Fruit fly (Drosophila melanogaster) whole organism, embryonic: ENCODE data around the gene CG14830.
A peak's percentile ranks its signal among the peaks of the same experiment; 100 is the strongest.

ENCODE experiments used
- Antp ChIP-seq: fragments of 200-800 bp; sonication (Bioruptor generic); optimal IDR thresholded peaks from 3 replicates; lab custom pipeline; 2016; ENCODE audit warnings: missing biosample characterization, missing genetic modification characterization
- Bdp1 ChIP-seq: fragments of 200-800 bp; sonication (Bioruptor generic); optimal IDR thresholded peaks from 3 replicates; lab custom pipeline; 2016; ENCODE audit warnings: missing biosample characterization, missing genetic modification characterization
- Bteb2 ChIP-seq: fragments of 200-800 bp; sonication (Bioruptor generic); optimal IDR thresholded peaks from 2 replicates; lab custom pipeline; 2016; ENCODE audit warnings: missing biosample characterization, missing genetic modification characterization
- CG10979 ChIP-seq: fragments of 200-800 bp; sonication (Bioruptor generic); optimal IDR thresholded peaks from 2 replicates; lab custom pipeline; 2018; ENCODE audit warnings: missing biosample characterization, mild to moderate bottlenecking, missing genetic modification characterization, moderate library complexity
- CG12104 ChIP-seq: fragments of 200-800 bp; sonication (Bioruptor generic); optimal IDR thresholded peaks from 3 replicates; lab custom pipeline; 2016; ENCODE audit warnings: missing biosample characterization, missing genetic modification characterization
- CG13296 ChIP-seq: fragments of 200-800 bp; sonication (Bioruptor generic); optimal IDR thresholded peaks from 3 replicates; lab custom pipeline; 2018; ENCODE audit warnings: missing biosample characterization, mild to moderate bottlenecking, missing genetic modification characterization
- CG15696 ChIP-seq: fragments of 200-800 bp; sonication (Bioruptor generic); optimal IDR thresholded peaks from 2 replicates; lab custom pipeline; 2019; ENCODE audit warnings: missing biosample characterization, mild to moderate bottlenecking, missing genetic modification characterization, moderate library complexity
- CG17361 ChIP-seq: fragments of 200-800 bp; sonication (Bioruptor generic); IDR thresholded peaks from 3 replicates; pipeline ENCODE4 v1.3.6; 2022; ENCODE audit warnings: missing biosample characterization, missing genetic modification characterization
- CG18619 ChIP-seq: fragments of 200-800 bp; sonication (Bioruptor generic); optimal IDR thresholded peaks from 3 replicates; lab custom pipeline; 2017; ENCODE audit warnings: missing biosample characterization, mild to moderate bottlenecking, missing genetic modification characterization
- CG2116 ChIP-seq: fragments of 200-800 bp; sonication (Bioruptor generic); optimal IDR thresholded peaks from 3 replicates; lab custom pipeline; 2018; ENCODE audit warnings: missing biosample characterization, mild to moderate bottlenecking, missing genetic modification characterization
- CG2889 ChIP-seq: fragments of 200-800 bp; sonication (Bioruptor generic); IDR thresholded peaks from 3 replicates; pipeline ENCODE4 v1.3.6; 2022; ENCODE audit warnings: missing biosample characterization, missing genetic modification characterization
- CG31224 ChIP-seq: fragments of 200-800 bp; sonication (Bioruptor generic); IDR thresholded peaks from 2 replicates; pipeline ENCODE4 v1.3.6; 2022; ENCODE audit warnings: missing biosample characterization, missing genetic modification characterization
- CG34422 ChIP-seq: fragments of 200-800 bp; sonication (Bioruptor generic); IDR thresholded peaks from 3 replicates; pipeline ENCODE4 v1.3.6; 2022; ENCODE audit warnings: missing biosample characterization, missing genetic modification characterization
- CG4424 ChIP-seq: fragments of 200-800 bp; sonication (Bioruptor generic); optimal IDR thresholded peaks from 3 replicates; lab custom pipeline; 2016; ENCODE audit warnings: missing biosample characterization, missing genetic modification characterization
- CG5245 ChIP-seq: fragments of 200-800 bp; sonication (Bioruptor generic); optimal IDR thresholded peaks from 3 replicates; lab custom pipeline; 2016; ENCODE audit warnings: missing biosample characterization, missing genetic modification characterization
- CG9876 ChIP-seq: fragments of 200-800 bp; sonication (Bioruptor generic); optimal IDR thresholded peaks from 2 replicates; lab custom pipeline; 2016; ENCODE audit warnings: missing biosample characterization, missing genetic modification characterization
- CHES-1-like ChIP-seq: fragments of 200-800 bp; sonication (Bioruptor generic); optimal IDR thresholded peaks from 2 replicates; lab custom pipeline; 2016; ENCODE audit warnings: missing biosample characterization, missing genetic modification characterization
- Dbx ChIP-seq: fragments of 200-800 bp; sonication (Bioruptor generic); IDR thresholded peaks from 3 replicates; pipeline ENCODE4 v1.3.6; 2022; ENCODE audit warnings: missing biosample characterization, missing genetic modification characterization
- Dfd ChIP-seq, 2 experiments: fragments of >200 bp; optimal IDR thresholded peaks; 2 replicates each; lab custom pipeline; 2017; ENCODE audit warnings: missing biosample characterization in 2 of 2, missing genetic modification characterization in 2 of 2
- H2.0 ChIP-seq: fragments of 200-800 bp; sonication (Bioruptor generic); IDR thresholded peaks from 2 replicates; pipeline ENCODE4 v1.3.6; 2022; ENCODE audit warnings: missing biosample characterization, missing genetic modification characterization
- HLH54F ChIP-seq: fragments of 200-800 bp; sonication (Bioruptor generic); optimal IDR thresholded peaks from 3 replicates; lab custom pipeline; 2016; ENCODE audit warnings: missing biosample characterization, missing genetic modification characterization
- HLHmδ ChIP-seq: fragments of 200-800 bp; sonication (Bioruptor generic); optimal IDR thresholded peaks from 2 replicates; lab custom pipeline; 2018; ENCODE audit warnings: missing biosample characterization, mild to moderate bottlenecking, missing genetic modification characterization, moderate library complexity
- NK7.1 ChIP-seq: fragments of 200-800 bp; sonication (Bioruptor generic); optimal IDR thresholded peaks from 3 replicates; lab custom pipeline; 2016; ENCODE audit warnings: missing biosample characterization, missing genetic modification characterization
- Sox102F ChIP-seq: fragments of 200-800 bp; sonication (Bioruptor generic); optimal IDR thresholded peaks from 2 replicates; lab custom pipeline; 2018; ENCODE audit warnings: missing biosample characterization, mild to moderate bottlenecking, missing genetic modification characterization, moderate library complexity
- Sry-δ ChIP-seq: fragments of 200-800 bp; sonication (Bioruptor generic); optimal IDR thresholded peaks from 2 replicates; lab custom pipeline; 2016; ENCODE audit warnings: missing biosample characterization, missing genetic modification characterization
- Stat92E ChIP-seq, 3 experiments: fragments of >200 bp in 2 of 3; fragments of 200-800 bp in 1 of 3; sonication (Bioruptor generic) in 1 of 3; optimal IDR thresholded peaks; 2 replicates each; lab custom pipeline; 2017 to 2019; ENCODE audit warnings: missing biosample characterization in 3 of 3, missing genetic modification characterization in 3 of 3, mild to moderate bottlenecking in 1 of 3, moderate library complexity in 1 of 3
- Xrp1 ChIP-seq: fragments of 200-800 bp; sonication (Bioruptor generic); IDR thresholded peaks from 2 replicates; pipeline ENCODE4 v1.3.6; 2022; ENCODE audit warnings: missing biosample characterization, missing genetic modification characterization
- ac ChIP-seq: fragments of 200-800 bp; sonication (Bioruptor generic); optimal IDR thresholded peaks from 3 replicates; lab custom pipeline; 2017; ENCODE audit warnings: missing biosample characterization, mild to moderate bottlenecking, missing genetic modification characterization
- aop ChIP-seq: fragments of 200-800 bp; sonication (Bioruptor generic); IDR thresholded peaks from 2 replicates; pipeline ENCODE4 v1.3.6; 2022; ENCODE audit warnings: missing biosample characterization, missing genetic modification characterization
- ase ChIP-seq: fragments of 200-800 bp; sonication (Bioruptor generic); IDR thresholded peaks from 3 replicates; pipeline ENCODE4 v1.3.6; 2022; ENCODE audit warnings: missing biosample characterization, missing genetic modification characterization
- dpn ChIP-seq, 2 experiments: fragments of 200-800 bp; sonication (Bioruptor generic); optimal IDR thresholded peaks; 3 replicates each; lab custom pipeline; 2016; ENCODE audit warnings: missing biosample characterization in 2 of 2, missing genetic modification characterization in 2 of 2
- dysf ChIP-seq: fragments of 200-800 bp; sonication (Bioruptor generic); IDR thresholded peaks from 3 replicates; pipeline ENCODE4 v1.3.6; 2022; ENCODE audit warnings: missing biosample characterization, missing genetic modification characterization
- eve ChIP-seq, 2 experiments: fragments of >200 bp; optimal IDR thresholded peaks; 2 replicates each; lab custom pipeline; 2017; ENCODE audit warnings: missing biosample characterization in 2 of 2, missing genetic modification characterization in 2 of 2
- exex ChIP-seq: fragments of 200-800 bp; sonication (Bioruptor generic); optimal IDR thresholded peaks from 4 replicates; lab custom pipeline; 2018; ENCODE audit warnings: missing biosample characterization, mild to moderate bottlenecking, missing genetic modification characterization, moderate library complexity
- fru ChIP-seq: fragments of >200 bp; optimal IDR thresholded peaks from 2 replicates; lab custom pipeline; 2017
- gcm ChIP-seq: fragments of 200-800 bp; sonication (Bioruptor generic); optimal IDR thresholded peaks from 2 replicates; lab custom pipeline; 2019; ENCODE audit warnings: missing biosample characterization, mild to moderate bottlenecking, missing genetic modification characterization, moderate library complexity
- jigr1 ChIP-seq: fragments of 200-800 bp; sonication (Bioruptor generic); IDR thresholded peaks from 3 replicates; pipeline ENCODE4 v1.3.6; 2022; ENCODE audit warnings: missing biosample characterization, missing genetic modification characterization
- lmd ChIP-seq: fragments of 200-800 bp; sonication (Bioruptor generic); IDR thresholded peaks from 2 replicates; pipeline ENCODE4 v1.3.6; 2022; ENCODE audit warnings: missing biosample characterization, missing genetic modification characterization
- luna ChIP-seq: fragments of 200-800 bp; sonication (Bioruptor generic); optimal IDR thresholded peaks from 2 replicates; lab custom pipeline; 2016; ENCODE audit warnings: missing biosample characterization, missing genetic modification characterization
- nom ChIP-seq: fragments of 200-800 bp; sonication (Bioruptor generic); optimal IDR thresholded peaks from 2 replicates; lab custom pipeline; 2017; ENCODE audit warnings: missing biosample characterization, missing genetic modification characterization, mild to moderate bottlenecking, moderate library complexity, missing genetic modification reagents
- pan ChIP-seq, 4 experiments: fragments of >200 bp in 3 of 4; fragments of 200-800 bp in 1 of 4; sonication (Bioruptor generic) in 1 of 4; optimal IDR thresholded peaks in 3 of 4; IDR thresholded peaks in 1 of 4; 2 replicates each; pipeline versions ENCODE4 v1.3.6 to Lab custom; 2017 to 2022; ENCODE audit warnings: missing biosample characterization in 2 of 4, missing genetic modification characterization in 2 of 4, mixed read lengths in 1 of 4
- pros ChIP-seq: fragments of 200-800 bp; sonication (Bioruptor generic); optimal IDR thresholded peaks from 3 replicates; lab custom pipeline; 2019; ENCODE audit warnings: missing biosample characterization, mild to moderate bottlenecking, missing genetic modification characterization, moderate library complexity
- pum ChIP-seq: fragments of 200-800 bp; sonication (Bioruptor generic); optimal IDR thresholded peaks from 2 replicates; lab custom pipeline; 2016; ENCODE audit warnings: missing biosample characterization, missing genetic modification characterization
- row ChIP-seq: fragments of 200-800 bp; sonication (Bioruptor generic); IDR thresholded peaks from 3 replicates; pipeline ENCODE4 v1.3.6; 2022; ENCODE audit warnings: missing biosample characterization, missing genetic modification characterization
- scrt ChIP-seq: fragments of 200-800 bp; sonication (Bioruptor generic); optimal IDR thresholded peaks from 2 replicates; lab custom pipeline; 2018; ENCODE audit warnings: missing biosample characterization, mild to moderate bottlenecking, missing genetic modification characterization, moderate library complexity
- sima ChIP-seq: fragments of 200-800 bp; sonication (Bioruptor generic); optimal IDR thresholded peaks from 2 replicates; lab custom pipeline; 2016; ENCODE audit warnings: missing biosample characterization, missing genetic modification characterization
- slou ChIP-seq: fragments of 200-800 bp; sonication (Bioruptor generic); optimal IDR thresholded peaks from 3 replicates; lab custom pipeline; 2016; ENCODE audit warnings: missing biosample characterization, missing genetic modification characterization
- sna ChIP-seq: fragments of 200-800 bp; sonication (Bioruptor generic); IDR thresholded peaks from 2 replicates; pipeline ENCODE4 v1.3.6; 2022; ENCODE audit warnings: missing biosample characterization, missing genetic modification characterization; ENCODE audit not compliant: partially characterized antibody
- tgo ChIP-seq: fragments of 200-800 bp; sonication (Bioruptor generic); IDR thresholded peaks from 3 replicates; pipeline ENCODE4 v1.3.6; 2022; ENCODE audit warnings: missing biosample characterization, missing genetic modification characterization
- twi ChIP-seq: fragments of 200-800 bp; optimal IDR thresholded peaks from 2 replicates; lab custom pipeline; 2019; ENCODE audit warnings: missing biosample characterization, mild to moderate bottlenecking, missing genetic modification characterization, moderate library complexity
- unpg ChIP-seq: fragments of 200-800 bp; sonication (Bioruptor generic); optimal IDR thresholded peaks from 3 replicates; lab custom pipeline; 2018; ENCODE audit warnings: missing biosample characterization, mild to moderate bottlenecking, missing genetic modification characterization, moderate library complexity

The CG14830 gene

DNA sequence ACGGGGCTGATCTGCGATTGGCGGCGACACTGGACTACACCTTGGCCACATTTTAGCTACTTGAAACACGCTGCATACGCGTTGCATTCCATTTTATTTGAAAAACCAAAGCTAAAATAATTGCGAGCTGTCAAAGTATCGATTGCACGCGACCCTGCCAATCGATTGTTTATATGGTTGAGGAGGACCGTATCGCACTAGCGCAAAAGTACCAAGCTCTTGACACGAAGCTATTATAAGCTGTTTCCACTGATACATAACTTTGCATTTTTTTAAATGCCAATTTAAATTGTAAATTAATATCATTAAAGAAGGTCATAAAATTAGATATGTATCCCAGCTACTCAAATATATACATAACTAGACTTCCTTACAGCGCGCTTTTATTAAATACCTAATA, 14.6 kb downstream of the CG14830 start, which contains the start of gene Cdc27 (continued):
- TF ChIP-seq row: peak; percentile 90
- no peak for TF ChIP-seq nom (GFP tag; lab: Kevin White, UChicago)
- TF ChIP-seq ase (GFP tag; lab: Robert Waterston, UW): peak; percentile 54; the same call in 2 of the 3 replicates
- no peak for TF ChIP-seq fru
- peak; percentile 2 for TF ChIP-seq slou (GFP tag; lab: Kevin White, UChicago)
- no peak for TF ChIP-seq CG15696
- peak in 1 of 2 experiments; percentile 85 for TF ChIP-seq Dfd (GFP tag; optimal IDR thresholded peaks at IDR 0.05; lab: Kevin White, UChicago)
- no peak for TF ChIP-seq sima
- TF ChIP-seq aop (GFP tag; lab: Robert Waterston, UW): no peak
- TF ChIP-seq pros (GFP tag; lab: Kevin White, UChicago): no peak
- TF ChIP-seq Stat92E (GFP tag; optimal IDR thresholded peaks at IDR 0.05; lab: Kevin White, UChicago): peak in 1 of 3 experiments; percentile 50
- TF ChIP-seq CG4424: no peak
- 0 out of 2 replicates have a peak, but pooled peaks have one; percentile 28 for TF ChIP-seq H2.0 (GFP tag; lab: Robert Waterston, UW)
- TF ChIP-seq CG13296 (GFP tag; lab: Kevin White, UChicago): no peak
- TF ChIP-seq exex (tag; lab: Kevin White, UChicago): no peak
- peak; percentile 48 for TF ChIP-seq Xrp1 (GFP tag; lab: Robert Waterston, UW)
- no peak for TF ChIP-seq CG5245 (GFP tag; lab: Kevin White, UChicago)
- peak; percentile 10 for TF ChIP-seq HLHmδ (GFP tag; lab: Kevin White, UChicago)
- peak; percentile 29; the same call in 1 of the 2 replicates for TF ChIP-seq lmd (GFP tag; lab: Robert Waterston, UW)
- TF ChIP-seq Sox102F: peak; percentile 28
- peak; percentile 51; the same call in 2 of the 3 replicates for TF ChIP-seq dysf
- TF ChIP-seq CG34422 (GFP tag; lab: Robert Waterston, UW): 0 out of 3 replicates have a peak, but pooled peaks have one; percentile 37
- TF ChIP-seq dpn (GFP tag; optimal IDR thresholded peaks at IDR 0.05; lab: Kevin White, UChicago): peak; percentile 43 to 52
- TF ChIP-seq pan (optimal IDR thresholded peaks at IDR 0.05; lab: Kevin White, UChicago): no peak
- TF ChIP-seq pan (GFP tag; optimal IDR thresholded peaks at IDR 0.05 in 1 of 2, IDR thresholded peaks at IDR 0.05 in 1 of 2): peak in 1 of 2 experiments; percentile 11
- TF ChIP-seq CG18619 (GFP tag; lab: Kevin White, UChicago): peak; percentile 13
- no peak for TF ChIP-seq pum
- TF ChIP-seq Bdp1: no peak
- no peak for TF ChIP-seq ac (GFP tag; lab: Kevin White, UChicago)
- TF ChIP-seq luna (GFP tag; lab: Kevin White, UChicago): no peak
- TF ChIP-seq eve (GFP tag; optimal IDR thresholded peaks at IDR 0.05; lab: Kevin White, UChicago): no peak
- TF ChIP-seq Dbx (GFP tag; lab: Robert Waterston, UW): peak; percentile 47; the same call in 2 of the 3 replicates
- TF ChIP-seq unpg (GFP tag; lab: Kevin White, UChicago): peak; percentile 28
- TF ChIP-seq NK7.1: no peak
- peak; percentile 75; the same call in 1 of the 2 replicates for TF ChIP-seq sna (GFP tag; lab: Robert Waterston, UW)
- no peak; the same call in 2 of the 3 replicates for TF ChIP-seq jigr1 (GFP tag; lab: Robert Waterston, UW)
- TF ChIP-seq scrt (GFP tag; lab: Kevin White, UChicago): peak; percentile 19
- TF ChIP-seq CG10979 (tag; lab: Kevin White, UChicago): peak; percentile 25
- TF ChIP-seq CG17361: peak; percentile 60
- no peak for TF ChIP-seq CG2889
- TF ChIP-seq twi: no peak
- peak; percentile 15 for TF ChIP-seq Antp
- TF ChIP-seq HLH54F (GFP tag; lab: Kevin White, UChicago): peak; percentile 22
- peak; percentile 38; the same call in 1 of the 2 replicates for TF ChIP-seq CG31224 (GFP tag; lab: Robert Waterston, UW)
- peak; percentile 11 for TF ChIP-seq CHES-1-like (GFP tag; lab: Kevin White, UChicago)
- no peak for TF ChIP-seq CG12104 (GFP tag; lab: Kevin White, UChicago)
- TF ChIP-seq tgo (GFP tag; lab: Robert Waterston, UW): no peak
- TF ChIP-seq CG2116 (GFP tag; lab: Kevin White, UChicago): peak; percentile 72
- TF ChIP-seq Bteb2 (GFP tag; lab: Kevin White, UChicago): peak; percentile 29
- no peak for TF ChIP-seq CG9876
- peak; percentile 74 for TF ChIP-seq Sry-δ (GFP tag; lab: Kevin White, UChicago)
- no peak for TF ChIP-seq gcm (GFP tag; lab: Kevin White, UChicago)
